Worm (Caenorhabditis elegans) whole organism, L1 larva: ENCODE measurements around the gene K02E11.4.

Experiments used
- C04F5.9 ChIP-seq: sonication (generic microtip); optimal IDR thresholded peaks from 2 replicates; lab custom pipeline; 2016; ENCODE audit warnings: missing genetic modification characterization, missing compliant biosample characterization
- jun-1 ChIP-seq: fragments of 150-350 bp; optimal IDR thresholded peaks from 2 replicates; lab custom pipeline; 2014; ENCODE audit warnings: missing biosample characterization, missing genetic modification reagents, missing genetic modification characterization
- lin-39 ChIP-seq: fragments of 150-350 bp; optimal IDR thresholded peaks from 2 replicates; lab custom pipeline; 2014; ENCODE audit warnings: missing biosample characterization, missing genetic modification reagents, missing genetic modification characterization
- mab-9 ChIP-seq: fragments of 200-800 bp; sonication (Bioruptor generic); IDR thresholded peaks from 2 replicates; pipeline ENCODE4 v1.3.6; 2022; ENCODE audit warnings: missing genetic modification reagents, missing genetic modification characterization, missing compliant biosample characterization
- nhr-28 ChIP-seq: fragments of 150-350 bp; optimal IDR thresholded peaks from 2 replicates; lab custom pipeline; 2014; ENCODE audit warnings: missing biosample characterization, missing genetic modification characterization
- nhr-85 ChIP-seq: sonication (generic microtip); peaks from one replicate; lab custom pipeline; 2016; ENCODE audit warnings: missing genetic modification characterization, inconsistent platforms, missing compliant biosample characterization
- unc-130 ChIP-seq: fragments of 150-350 bp; optimal IDR thresholded peaks from 2 replicates; lab custom pipeline; 2017; ENCODE audit warnings: missing biosample characterization, missing genetic modification characterization, inconsistent platforms
- unc-86 ChIP-seq: sonication (generic microtip); optimal IDR thresholded peaks from 2 replicates; lab custom pipeline; 2016; ENCODE audit warnings: missing genetic modification characterization, missing compliant biosample characterization
- zag-1 ChIP-seq: fragments of 150-350 bp; optimal IDR thresholded peaks from 2 replicates; lab custom pipeline; 2014; ENCODE audit warnings: missing biosample characterization, missing genetic modification characterization

DNA sequence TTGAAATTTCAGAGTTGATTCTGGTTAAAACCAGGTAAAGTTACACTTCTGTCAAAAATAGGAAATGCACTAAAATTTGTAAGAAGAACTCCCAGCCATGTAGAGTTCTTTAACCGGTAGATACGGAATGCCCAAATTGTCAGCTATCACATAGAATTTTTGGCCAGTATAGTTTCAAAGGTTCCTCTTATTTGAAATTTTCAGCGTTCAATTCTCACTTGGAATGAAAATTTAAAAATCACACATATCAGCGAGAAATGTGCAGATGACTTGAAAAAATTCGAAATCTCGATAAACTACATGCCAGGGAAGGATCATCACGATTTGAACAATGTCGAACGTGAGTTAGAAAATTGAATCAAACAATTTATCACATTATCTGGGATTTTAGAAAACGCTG lies 48.6 kb upstream of the K02E11.4 start, which contains the start of gene F14D7.3:
- TF ChIP-seq zag-1 (tag; lab: Kevin White, UChicago), result no peak
- TF ChIP-seq lin-39 (tag; lab: Kevin White, UChicago), result no peak
- TF ChIP-seq unc-86 (tag; lab: Kevin White, UChicago), result no peak
- no peak for TF ChIP-seq unc-130 (tag; lab: Kevin White, UChicago)
- no peak for TF ChIP-seq jun-1 (tag; lab: Kevin White, UChicago)
- no peak for TF ChIP-seq C04F5.9 (tag; lab: Kevin White, UChicago)
- no peak for TF ChIP-seq nhr-85 (tag; lab: Kevin White, UChicago)
- TF ChIP-seq mab-9 (GFP tag; lab: Robert Waterston, UW), result no peak
- TF ChIP-seq nhr-28, result no peak
